Worm (Caenorhabditis elegans) whole organism, mixed stage, embryonic: ENCODE results near the gene T05H4.4.

Source experiments
- M03D4.4 ChIP-seq: sonication (generic microtip); optimal IDR thresholded peaks from 2 replicates; lab custom pipeline; 2017; ENCODE audit warnings: mild to moderate bottlenecking, missing genetic modification characterization, missing compliant biosample characterization
- bed-3 ChIP-seq: fragments of 200-800 bp; sonication (Bioruptor generic); optimal IDR thresholded peaks from 3 replicates; lab custom pipeline; 2018; ENCODE audit warnings: mild to moderate bottlenecking, missing genetic modification characterization, moderate library complexity, missing compliant biosample characterization
- blmp-1 ChIP-seq: fragments of 150-350 bp; optimal IDR thresholded peaks from 2 replicates; lab custom pipeline; 2014; ENCODE audit warnings: missing biosample characterization, missing genetic modification characterization
- ceh-39 ChIP-seq: fragments of 150-350 bp; optimal IDR thresholded peaks from 2 replicates; lab custom pipeline; 2014; ENCODE audit warnings: missing biosample characterization, missing genetic modification characterization
- ceh-43 ChIP-seq: fragments of 200-800 bp; sonication (Bioruptor generic); optimal IDR thresholded peaks from 2 replicates; lab custom pipeline; 2018; ENCODE audit warnings: mild to moderate bottlenecking, missing genetic modification characterization, moderate library complexity, missing compliant biosample characterization
- ceh-83 ChIP-seq: fragments of 200-800 bp; sonication (Bioruptor generic); optimal IDR thresholded peaks from 2 replicates; lab custom pipeline; 2018; ENCODE audit warnings: mild to moderate bottlenecking, missing genetic modification characterization, missing compliant biosample characterization
- cnd-1 ChIP-seq: fragments of 200-800 bp; sonication (Bioruptor generic); optimal IDR thresholded peaks from 2 replicates; lab custom pipeline; 2018; ENCODE audit warnings: mild to moderate bottlenecking, missing genetic modification characterization, missing compliant biosample characterization
- drap-1 ChIP-seq: fragments of 200-800 bp; sonication (Bioruptor generic); optimal IDR thresholded peaks from 3 replicates; lab custom pipeline; 2018; ENCODE audit warnings: mild to moderate bottlenecking, missing genetic modification characterization, missing compliant biosample characterization
- elt-1 ChIP-seq: sonication (generic microtip); optimal IDR thresholded peaks from 2 replicates; lab custom pipeline; 2017; ENCODE audit warnings: missing genetic modification characterization, mild to moderate bottlenecking, missing compliant biosample characterization, antibody characterized with exemption, moderate library complexity, borderline replicate concordance; ENCODE audit not compliant: insufficient read depth
- elt-3 ChIP-seq: fragments of 150-350 bp; optimal IDR thresholded peaks from 2 replicates; lab custom pipeline; 2014; ENCODE audit warnings: missing biosample characterization, missing genetic modification characterization
- flh-1 ChIP-seq: fragments of 200-800 bp; sonication (Bioruptor generic); optimal IDR thresholded peaks from 2 replicates; lab custom pipeline; 2018; ENCODE audit warnings: mild to moderate bottlenecking, missing genetic modification characterization, moderate library complexity, missing compliant biosample characterization
- ham-2 ChIP-seq: fragments of 200-800 bp; sonication (Bioruptor generic); optimal IDR thresholded peaks from 2 replicates; lab custom pipeline; 2018; ENCODE audit warnings: mild to moderate bottlenecking, missing genetic modification characterization, missing compliant biosample characterization
- hlh-1 ChIP-seq: fragments of 150-350 bp; optimal IDR thresholded peaks from 2 replicates; lab custom pipeline; 2014; ENCODE audit warnings: missing biosample characterization, missing genetic modification reagents, missing genetic modification characterization
- lin-32 ChIP-seq: fragments of 200-800 bp; sonication (Bioruptor generic); optimal IDR thresholded peaks from 2 replicates; lab custom pipeline; 2018; ENCODE audit warnings: mild to moderate bottlenecking, missing genetic modification characterization, missing compliant biosample characterization
- lsy-2 ChIP-seq: fragments of 150-350 bp; optimal IDR thresholded peaks from 2 replicates; lab custom pipeline; 2014; ENCODE audit warnings: missing biosample characterization, missing genetic modification characterization
- mab-5 ChIP-seq: fragments of 150-350 bp; optimal IDR thresholded peaks from 2 replicates; lab custom pipeline; 2014; ENCODE audit warnings: missing biosample characterization, missing genetic modification characterization
- mep-1 ChIP-seq: fragments of 150-350 bp; optimal IDR thresholded peaks from 2 replicates; lab custom pipeline; 2017; ENCODE audit warnings: missing biosample characterization, missing genetic modification reagents, missing genetic modification characterization, inconsistent platforms
- mls-2 ChIP-seq: sonication (generic microtip); optimal IDR thresholded peaks from 2 replicates; lab custom pipeline; 2016; ENCODE audit warnings: mild to moderate bottlenecking, missing genetic modification characterization, moderate library complexity, missing compliant biosample characterization
- nhr-2 ChIP-seq: fragments of 150-350 bp; optimal IDR thresholded peaks from 2 replicates; lab custom pipeline; 2014; ENCODE audit warnings: missing biosample characterization, missing genetic modification characterization
- nhr-237 ChIP-seq: fragments of 150-350 bp; optimal IDR thresholded peaks from 2 replicates; lab custom pipeline; 2014; ENCODE audit warnings: missing biosample characterization, missing genetic modification characterization
- nhr-28 ChIP-seq: fragments of 150-350 bp; optimal IDR thresholded peaks from 2 replicates; lab custom pipeline; 2014; ENCODE audit warnings: missing biosample characterization, missing genetic modification characterization
- nhr-76 ChIP-seq: sonication (generic microtip); optimal IDR thresholded peaks from 2 replicates; lab custom pipeline; 2017; ENCODE audit warnings: missing biosample characterization, missing genetic modification characterization
- pha-4 ChIP-seq: fragments of 150-350 bp; optimal IDR thresholded peaks from 2 replicates; lab custom pipeline; 2018; ENCODE audit warnings: missing biosample characterization, missing genetic modification reagents, missing genetic modification characterization
- sem-2 ChIP-seq: fragments of 200-800 bp; sonication (Bioruptor generic); optimal IDR thresholded peaks from 2 replicates; lab custom pipeline; 2018; ENCODE audit warnings: mild to moderate bottlenecking, missing genetic modification characterization, missing compliant biosample characterization
- snpc-4 ChIP-seq: fragments of 150-350 bp; optimal IDR thresholded peaks from 2 replicates; lab custom pipeline; 2014; ENCODE audit warnings: missing biosample characterization, missing genetic modification characterization
- sptf-1 ChIP-seq: sonication (generic microtip); optimal IDR thresholded peaks from 2 replicates; lab custom pipeline; 2017; ENCODE audit warnings: mild to moderate bottlenecking, missing genetic modification characterization, moderate library complexity, missing compliant biosample characterization
- tbx-8 ChIP-seq: fragments of 200-800 bp; sonication (Bioruptor generic); optimal IDR thresholded peaks from 2 replicates; lab custom pipeline; 2018; ENCODE audit warnings: mild to moderate bottlenecking, missing genetic modification characterization, moderate library complexity, missing compliant biosample characterization
- unc-39 ChIP-seq: fragments of 150-350 bp; optimal IDR thresholded peaks from 2 replicates; lab custom pipeline; 2014; ENCODE audit warnings: missing biosample characterization, missing genetic modification characterization
- unc-62 ChIP-seq: fragments of 150-350 bp; optimal IDR thresholded peaks from 2 replicates; lab custom pipeline; 2014; ENCODE audit warnings: missing biosample characterization, missing genetic modification reagents, missing genetic modification characterization
- zip-8 ChIP-seq: fragments of 150-350 bp; optimal IDR thresholded peaks from 2 replicates; lab custom pipeline; 2014; ENCODE audit warnings: missing biosample characterization, missing genetic modification characterization
- ztf-11 ChIP-seq: fragments of 150-350 bp; optimal IDR thresholded peaks from 2 replicates; lab custom pipeline; 2014; ENCODE audit warnings: missing biosample characterization, missing genetic modification characterization

T05H4.4 gene

ce11 chrV:6413057-6413456, 25.6 kb upstream of the T05H4.4 start:
- TF ChIP-seq sptf-1 (no peak), drap-1 (GFP tag; lab: Kevin White, UChicago) (no peak), lsy-2 (tag; lab: Kevin White, UChicago) (no peak), ham-2 (GFP tag; lab: Kevin White, UChicago) (no peak), zip-8 (tag; lab: Kevin White, UChicago) (no peak), unc-39 (no peak), tbx-8 (GFP tag; lab: Kevin White, UChicago) (no peak), nhr-2 (tag; lab: Kevin White, UChicago) (no peak), flh-1 (GFP tag; lab: Kevin White, UChicago) (no peak), cnd-1 (tag; lab: Kevin White, UChicago) (no peak), blmp-1 (tag; lab: Kevin White, UChicago) (no peak), elt-3 (tag; lab: Kevin White, UChicago) (no peak), unc-62 (no peak), pha-4 (tag; lab: Kevin White, UChicago) (no peak), nhr-28 (tag; lab: Kevin White, UChicago) (no peak), nhr-76 (tag; lab: Kevin White, UChicago) (no peak)

- TF ChIP-seq ceh-43 (GFP tag; lab: Kevin White, UChicago) (no peak), snpc-4 (no peak), hlh-1 (tag; lab: Kevin White, UChicago) (no peak), ham-2 (GFP tag; lab: Kevin White, UChicago) (no peak), ceh-39 (tag; lab: Kevin White, UChicago) (no peak), nhr-76 (tag; lab: Kevin White, UChicago) (no peak), pha-4 (tag; lab: Kevin White, UChicago) (no peak), bed-3 (no peak), nhr-28 (tag; lab: Kevin White, UChicago) (no peak)
Observed at ce11 chrV:6414469-6414868, 24.2 kb upstream of the T05H4.4 start.

ce11 chrV:6414985-6415384, 23.7 kb upstream of the T05H4.4 start, which contains the start of gene cht-6:
TSS of gene cht-6 (plus strand) at chrV:6414993.
- no peak for TF ChIP-seq bed-3
- no peak for TF ChIP-seq ceh-83 (GFP tag; lab: Kevin White, UChicago)
- TF ChIP-seq blmp-1 (tag; lab: Kevin White, UChicago), result no peak
- TF ChIP-seq lsy-2 (tag; lab: Kevin White, UChicago), result no peak
- no peak for TF ChIP-seq nhr-76 (tag; lab: Kevin White, UChicago)
- TF ChIP-seq nhr-28 (tag; lab: Kevin White, UChicago), result no peak
- TF ChIP-seq ham-2 (GFP tag; lab: Kevin White, UChicago), result no peak
- no peak for TF ChIP-seq lin-32
- TF ChIP-seq unc-39, result no peak
- TF ChIP-seq flh-1 (GFP tag; lab: Kevin White, UChicago), result no peak
- TF ChIP-seq ceh-43 (GFP tag; lab: Kevin White, UChicago), result no peak
- TF ChIP-seq M03D4.4 (tag; lab: Kevin White, UChicago), result no peak
- no peak for TF ChIP-seq hlh-1 (tag; lab: Kevin White, UChicago)
- no peak for TF ChIP-seq elt-1 (tag; lab: Kevin White, UChicago)
- no peak for TF ChIP-seq snpc-4
- TF ChIP-seq, all 35 proteins: peak for 0

- TF ChIP-seq pha-4 (tag; lab: Kevin White, UChicago) (no peak), zip-8 (tag; lab: Kevin White, UChicago) (no peak), elt-1 (tag; lab: Kevin White, UChicago) (no peak), mls-2 (tag; lab: Kevin White, UChicago) (no peak), ztf-11 (tag; lab: Kevin White, UChicago) (no peak), nhr-76 (tag; lab: Kevin White, UChicago) (no peak), ceh-39 (tag; lab: Kevin White, UChicago) (no peak), mab-5 (tag; lab: Kevin White, UChicago) (no peak), ceh-43 (GFP tag; lab: Kevin White, UChicago) (no peak)
Observed at ce11 chrV:6424055-6424454, 14.6 kb upstream of the T05H4.4 start, which contains the start of gene urb-1. TSS of gene urb-1 (minus strand) at chrV:6424155.

- TF ChIP-seq mab-5 (tag; lab: Kevin White, UChicago) (no peak), mep-1 (tag; lab: Kevin White, UChicago) (no peak), blmp-1 (tag; lab: Kevin White, UChicago) (no peak), hlh-1 (tag; lab: Kevin White, UChicago) (no peak), pha-4 (tag; lab: Kevin White, UChicago) (no peak), unc-39 (no peak), nhr-28 (tag; lab: Kevin White, UChicago) (no peak), mls-2 (tag; lab: Kevin White, UChicago) (peak; percentile 19), nhr-237 (tag; lab: Kevin White, UChicago) (no peak), elt-1 (tag; lab: Kevin White, UChicago) (no peak), M03D4.4 (tag; lab: Kevin White, UChicago) (no peak), flh-1 (GFP tag; lab: Kevin White, UChicago) (no peak), sem-2 (no peak), sptf-1 (peak; percentile 22), tbx-8 (GFP tag; lab: Kevin White, UChicago) (no peak), unc-62 (no peak)
- TF ChIP-seq, all 35 proteins: peak for 2
Observed at ce11 chrV:6425927-6426326, 12.8 kb upstream of the T05H4.4 start, which contains the start of gene T05H4.11. TSS of gene T05H4.11 (minus strand) at chrV:6426261.
